Fruit fly (Drosophila melanogaster) whole organism, pupa: ENCODE results near the gene CG1677.

Experiments
- CG12605 ChIP-seq: fragments of 200-800 bp; sonication (Bioruptor generic); IDR thresholded peaks from 2 replicates; pipeline ENCODE4 v1.3.6; 2022; ENCODE audit warnings: missing biosample characterization, missing genetic modification characterization
- CG14655 ChIP-seq: fragments of 200-800 bp; sonication (Bioruptor generic); optimal IDR thresholded peaks from 3 replicates; lab custom pipeline; 2017; ENCODE audit warnings: mild to moderate bottlenecking, missing biosample characterization, missing genetic modification reagents, missing genetic modification characterization
- CG17806 ChIP-seq: fragments of 200-800 bp; sonication (Bioruptor generic); optimal IDR thresholded peaks from 2 replicates; lab custom pipeline; 2018; ENCODE audit warnings: missing biosample characterization, mild to moderate bottlenecking, missing genetic modification characterization, moderate library complexity
- CG32121 ChIP-seq: fragments of 200-800 bp; sonication (Bioruptor generic); IDR thresholded peaks from 2 replicates; pipeline ENCODE4 v1.3.6; 2022; ENCODE audit warnings: missing biosample characterization, missing genetic modification characterization
- CG34367 ChIP-seq: fragments of 200-800 bp; sonication (Bioruptor generic); optimal IDR thresholded peaks from 2 replicates; lab custom pipeline; 2018; ENCODE audit warnings: missing biosample characterization, mild to moderate bottlenecking, missing genetic modification characterization
- CG4496 ChIP-seq: fragments of 200-800 bp; sonication (Bioruptor generic); IDR thresholded peaks from 3 replicates; pipeline ENCODE4 v1.3.6; 2022; ENCODE audit warnings: missing biosample characterization, missing genetic modification characterization
- CG8301 ChIP-seq: fragments of 200-800 bp; sonication (Bioruptor generic); optimal IDR thresholded peaks from 2 replicates; lab custom pipeline; 2018; ENCODE audit warnings: missing biosample characterization, mild to moderate bottlenecking, missing genetic modification characterization
- CG9948 ChIP-seq: fragments of 200-800 bp; sonication (Bioruptor generic); optimal IDR thresholded peaks from 2 replicates; lab custom pipeline; 2018; ENCODE audit warnings: missing biosample characterization, mild to moderate bottlenecking, missing genetic modification characterization, moderate library complexity
- D1 ChIP-seq: fragments of 200-800 bp; sonication (Bioruptor generic); optimal IDR thresholded peaks from 2 replicates; lab custom pipeline; 2018; ENCODE audit warnings: missing biosample characterization, mild to moderate bottlenecking, missing genetic modification characterization, moderate library complexity
- EcR ChIP-seq: fragments of 200-800 bp; sonication (Bioruptor generic); optimal IDR thresholded peaks from 3 replicates; lab custom pipeline; 2019; ENCODE audit warnings: missing biosample characterization, missing genetic modification characterization, mild to moderate bottlenecking, moderate library complexity, missing genetic modification reagents
- Ets98B ChIP-seq: fragments of 200-800 bp; sonication (Bioruptor generic); IDR thresholded peaks from 2 replicates; pipeline ENCODE4 v1.3.6; 2022; ENCODE audit warnings: missing biosample characterization, missing genetic modification characterization
- Pif1A ChIP-seq: fragments of 200-800 bp; sonication (Bioruptor generic); optimal IDR thresholded peaks from 3 replicates; lab custom pipeline; 2016; ENCODE audit warnings: missing biosample characterization, missing genetic modification characterization
- Snoo ChIP-seq: fragments of 200-800 bp; sonication (Bioruptor generic); optimal IDR thresholded peaks from 3 replicates; lab custom pipeline; 2017; ENCODE audit warnings: missing biosample characterization, mild to moderate bottlenecking, missing genetic modification characterization, inconsistent platforms
- fd96Ca ChIP-seq: fragments of 200-800 bp; sonication (Bioruptor generic); IDR thresholded peaks from 3 replicates; pipeline ENCODE4 v1.3.6; 2022; ENCODE audit warnings: missing biosample characterization, missing genetic modification characterization

DNA sequence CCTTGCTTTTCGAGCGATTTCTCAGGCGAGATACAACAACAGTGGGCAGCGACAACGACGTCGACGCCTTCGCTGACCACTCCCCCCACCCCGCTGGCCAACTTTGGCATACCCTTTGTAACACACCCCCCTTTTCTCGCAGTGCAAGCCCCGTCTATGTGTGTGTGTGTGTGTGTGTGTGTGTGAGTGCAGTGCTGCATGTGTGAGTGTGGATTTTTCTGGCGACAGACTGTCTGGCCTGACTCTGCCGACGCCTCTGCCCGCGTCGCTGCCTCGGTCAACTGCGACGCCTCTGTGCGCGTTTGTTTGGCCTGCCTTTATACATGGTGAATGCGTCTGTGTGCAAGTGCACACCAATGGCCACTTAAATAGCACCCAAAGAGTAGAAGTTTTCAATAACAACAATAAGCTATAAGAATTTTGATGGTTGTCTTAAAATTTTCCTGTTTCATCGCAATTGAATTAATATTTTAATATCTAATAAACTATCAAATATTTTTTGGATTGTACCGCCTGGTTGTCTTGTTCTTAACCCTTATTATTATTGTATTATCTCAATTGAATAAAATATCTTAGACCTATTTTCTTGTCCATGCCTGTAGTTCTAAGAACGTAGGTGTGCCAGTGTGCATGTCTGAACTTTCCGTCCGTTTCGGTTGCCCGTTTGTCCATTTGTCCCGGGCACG is 111.6 kb downstream of the CG1677 start:
- TF ChIP-seq Snoo (tag; lab: Kevin White, UChicago) = peak; percentile 78
- peak; percentile 90 for TF ChIP-seq CG4496 (GFP tag; lab: Robert Waterston, UW)
- TF ChIP-seq EcR (GFP tag; lab: Kevin White, UChicago) = no peak
- peak; percentile 74 for TF ChIP-seq Pif1A (GFP tag; lab: Kevin White, UChicago)
- TF ChIP-seq CG32121 (GFP tag; lab: Robert Waterston, UW) = peak; percentile 89
- TF ChIP-seq CG17806 (tag; lab: Kevin White, UChicago) = peak; percentile 89
- TF ChIP-seq CG8301 (tag; lab: Kevin White, UChicago) = peak; percentile 92
- TF ChIP-seq CG14655 (GFP tag; lab: Kevin White, UChicago) = peak; percentile 93
- TF ChIP-seq fd96Ca (GFP tag; lab: Robert Waterston, UW) = 0 out of 3 replicates have a peak, but pooled peaks have one; percentile 11
- TF ChIP-seq CG12605 (GFP tag; lab: Robert Waterston, UW) = peak; percentile 85
- peak; percentile 69 for TF ChIP-seq D1
- TF ChIP-seq CG34367 (tag; lab: Kevin White, UChicago) = peak; percentile 92
- peak; percentile 80 for TF ChIP-seq Ets98B (GFP tag; lab: Robert Waterston, UW)
- TF ChIP-seq CG9948 (tag; lab: Kevin White, UChicago) = peak; percentile 94
